Fruit fly (Drosophila melanogaster): ENCODE data around the gene net.

- TF ChIP-seq kay (GFP tag; ENCODE audit: borderline replicate concordance) (peak; percentile 46), CG1620 (GFP tag; optimal IDR thresholded peaks at IDR 0.05) (no peak), CG33017 (tag; optimal IDR thresholded peaks at IDR 0.05) (no peak), CG7101 (tag; optimal IDR thresholded peaks at IDR 0.05) (no peak)
These were observed 17.6 kb downstream of the net start for dm6 chr2L:69560-69959.

Measured in whole organism, adult.